Fruit fly (Drosophila melanogaster): Measurements from ENCODE around the gene CG11523.
A peak's percentile ranks its signal among the peaks of the same experiment; 100 is the strongest.

CG11523 gene

dm6 chr3L:22287994-22288766 is 21.7 kb upstream of the CG11523 start, which contains the start of the genes Hem and IleRS (continued):
- peak; percentile 90 for TF ChIP-seq CG6689 (GFP tag; IDR thresholded peaks at IDR 0.05)
- peak; percentile 75 for TF ChIP-seq Sry-δ (GFP tag; optimal IDR thresholded peaks at IDR 0.05)
- TF ChIP-seq p53 (GFP tag; optimal IDR thresholded peaks at IDR 0.05) = peak; percentile 57
- peak; percentile 82 for TF ChIP-seq Awh (GFP tag; IDR thresholded peaks at IDR 0.05)
- peak; percentile 80 for TF ChIP-seq ATbp (GFP tag; optimal IDR thresholded peaks at IDR 0.05)
- TF ChIP-seq CG10543 (GFP tag; optimal IDR thresholded peaks at IDR 0.05) = peak; percentile 90
- TF ChIP-seq ato (GFP tag; IDR thresholded peaks at IDR 0.05; ENCODE audit: partially characterized antibody) = peak; percentile 78
- TF ChIP-seq CG6254 (GFP tag; optimal IDR thresholded peaks at IDR 0.05) = peak; percentile 88
- TF ChIP-seq pros (GFP tag; optimal IDR thresholded peaks at IDR 0.05) = no peak
- TF ChIP-seq CG7556 (GFP tag; optimal IDR thresholded peaks at IDR 0.05) = peak; percentile 93
- peak; percentile 93 for TF ChIP-seq ttk (GFP tag; IDR thresholded peaks at IDR 0.05)
- TF ChIP-seq CG8290 (GFP tag; optimal IDR thresholded peaks at IDR 0.05) = peak; percentile 90
- TF ChIP-seq CG8290 (tag; optimal IDR thresholded peaks at IDR 0.05) = peak in 1 of 2 experiments; percentile 59
- TF ChIP-seq CG3995 (GFP tag; optimal IDR thresholded peaks at IDR 0.05) = peak; percentile 49
- no peak for TF ChIP-seq Lpt (GFP tag; optimal IDR thresholded peaks at IDR 0.05)
- TF ChIP-seq hbn (GFP tag; IDR thresholded peaks at IDR 0.05; ENCODE audit: partially characterized antibody) = peak; percentile 53
- TF ChIP-seq Neu2 (GFP tag; optimal IDR thresholded peaks at IDR 0.05; ENCODE audit: borderline replicate concordance) = no peak
- peak; percentile 91 for TF ChIP-seq CG18764 (GFP tag; optimal IDR thresholded peaks at IDR 0.05)
- TF ChIP-seq bbx (GFP tag; IDR thresholded peaks at IDR 0.05; ENCODE audit: partially characterized antibody) = peak; percentile 85
- TF ChIP-seq nerfin-2 (GFP tag; IDR thresholded peaks at IDR 0.05; ENCODE audit: partially characterized antibody) = peak; percentile 60
- TF ChIP-seq CG13287 (GFP tag; IDR thresholded peaks at IDR 0.05; ENCODE audit: partially characterized antibody) = peak; percentile 81
- TF ChIP-seq CTCF (GFP tag; optimal IDR thresholded peaks at IDR 0.05) = peak; percentile 53
- TF ChIP-seq CG9609 (GFP tag; optimal IDR thresholded peaks at IDR 0.05) = peak; percentile 84
- peak; percentile 98 for TF ChIP-seq CG12391 (tag; optimal IDR thresholded peaks at IDR 0.05)
- peak; percentile 94 for TF ChIP-seq tio (GFP tag; optimal IDR thresholded peaks at IDR 0.05)
- peak; percentile 92 for TF ChIP-seq sob (GFP tag; IDR thresholded peaks at IDR 0.05)
- peak; percentile 39 for TF ChIP-seq corto (GFP tag; optimal IDR thresholded peaks at IDR 0.05)
- peak; percentile 95 for TF ChIP-seq ci (GFP tag; IDR thresholded peaks at IDR 0.05)
- TF ChIP-seq Optix (GFP tag; IDR thresholded peaks at IDR 0.05) = peak; percentile 53
- TF ChIP-seq Nf-YA (GFP tag; IDR thresholded peaks at IDR 0.05) = peak; percentile 75
- peak; percentile 63 for TF ChIP-seq vnd (GFP tag; IDR thresholded peaks at IDR 0.05; ENCODE audit: partially characterized antibody)
- TF ChIP-seq al (GFP tag; IDR thresholded peaks at IDR 0.05) = peak; percentile 84
- peak; percentile 83 for TF ChIP-seq pum (GFP tag; optimal IDR thresholded peaks at IDR 0.05)
- TF ChIP-seq yki (optimal IDR thresholded peaks at IDR 0.05) = no peak
- peak; percentile 82 for TF ChIP-seq seq (GFP tag; IDR thresholded peaks at IDR 0.05)
- TF ChIP-seq lmd (GFP tag; IDR thresholded peaks at IDR 0.05) = peak; percentile 91
- TF ChIP-seq E2f2 (GFP tag; IDR thresholded peaks at IDR 0.05) = peak; percentile 72
- no peak for TF ChIP-seq gro (GFP tag; optimal IDR thresholded peaks at IDR 0.05)
- peak; percentile 47 for TF ChIP-seq CG10565 (GFP tag; optimal IDR thresholded peaks at IDR 0.05)
- TF ChIP-seq Nf-YC (tag; optimal IDR thresholded peaks at IDR 0.05) = no peak
- peak; percentile 89 for TF ChIP-seq Aef1 (GFP tag; IDR thresholded peaks at IDR 0.05)
- peak; percentile 78 for TF ChIP-seq CG6654 (GFP tag; optimal IDR thresholded peaks at IDR 0.05)
- TF ChIP-seq mirr (GFP tag; optimal IDR thresholded peaks at IDR 0.05) = no peak
- TF ChIP-seq ac (GFP tag; optimal IDR thresholded peaks at IDR 0.05) = peak; percentile 69
- peak; percentile 48 for TF ChIP-seq Elba2 (GFP tag; optimal IDR thresholded peaks at IDR 0.05)
- TF ChIP-seq wek (GFP tag; optimal IDR thresholded peaks at IDR 0.05) = no peak
- peak; percentile 82 for TF ChIP-seq CG10959 (GFP tag; IDR thresholded peaks at IDR 0.05)
- TF ChIP-seq CG6765 (GFP tag; optimal IDR thresholded peaks at IDR 0.05) = peak; percentile 71
- peak; percentile 74 for TF ChIP-seq CG1529 (GFP tag; optimal IDR thresholded peaks at IDR 0.05)
- peak; percentile 77 for TF ChIP-seq Mes4 (GFP tag; optimal IDR thresholded peaks at IDR 0.05)
- peak; percentile 84 for TF ChIP-seq cwo (GFP tag; optimal IDR thresholded peaks at IDR 0.05)

Data from whole organism, embryonic.